Worm (Caenorhabditis elegans): ENCODE data around the gene sre-19.

ce11 chrIV:12202949-12203348 lies 35.8 kb downstream of the sre-19 start, which contains the start of gene F35G2.1:
- no peak for TF ChIP-seq ama-1 (optimal IDR thresholded peaks at IDR 0.05)
- TF ChIP-seq scrt-1 (GFP tag; IDR thresholded peaks at IDR 0.05), result no peak
- TF ChIP-seq ceh-36 (tag; optimal IDR thresholded peaks at IDR 0.05), result no peak
- TF ChIP-seq pes-1 (GFP tag; IDR thresholded peaks at IDR 0.05), result no peak
- no peak for TF ChIP-seq aly-1 (tag; optimal IDR thresholded peaks at IDR 0.05)
- no peak for TF ChIP-seq ceh-13 (GFP tag; optimal IDR thresholded peaks at IDR 0.05)
- TF ChIP-seq F13C5.2 (tag; optimal IDR thresholded peaks at IDR 0.05), result no peak
